Worm (Caenorhabditis elegans) whole organism, early embryonic: ENCODE data around the gene F22E5.12.

ENCODE experiments used
- B0310.2 ChIP-seq: sonication (generic microtip); optimal IDR thresholded peaks from 2 replicates; lab custom pipeline; 2016; ENCODE audit warnings: mild to moderate bottlenecking, missing genetic modification characterization, missing compliant biosample characterization
- ama-1 ChIP-seq: fragments of 150-350 bp; optimal IDR thresholded peaks from 2 replicates; lab custom pipeline; 2014
- ceh-36 ChIP-seq: sonication (generic microtip); optimal IDR thresholded peaks from 2 replicates; lab custom pipeline; 2016; ENCODE audit warnings: missing genetic modification characterization, inconsistent platforms, missing compliant biosample characterization
- ets-7 ChIP-seq: sonication (generic microtip); optimal IDR thresholded peaks from 2 replicates; lab custom pipeline; 2016; ENCODE audit warnings: missing genotype, missing genetic modification characterization, missing compliant biosample characterization
- flt-1 ChIP-seq: fragments of 200-800 bp; sonication (Bioruptor generic); IDR thresholded peaks from 2 replicates; pipeline ENCODE4 v1.3.6; 2022; ENCODE audit warnings: missing genetic modification characterization, missing compliant biosample characterization
- hnd-1 ChIP-seq: sonication (generic microtip); optimal IDR thresholded peaks from 2 replicates; lab custom pipeline; 2016; ENCODE audit warnings: missing genetic modification characterization, missing compliant biosample characterization
- pes-1 ChIP-seq: fragments of 200-800 bp; sonication (Bioruptor generic); IDR thresholded peaks from 2 replicates; pipeline ENCODE4 v1.3.6; 2022; ENCODE audit warnings: missing genetic modification reagents, missing genetic modification characterization, missing compliant biosample characterization
- scrt-1 ChIP-seq: fragments of 200-800 bp; sonication (Bioruptor generic); IDR thresholded peaks from 2 replicates; pipeline ENCODE4 v1.3.6; 2022; ENCODE audit warnings: missing genetic modification characterization, missing compliant biosample characterization
- tbx-37 ChIP-seq: fragments of 200-800 bp; sonication (Bioruptor generic); conservative IDR thresholded peaks from 2 replicates; pipeline ENCODE4 v1.3.6; 2022; ENCODE audit warnings: missing genetic modification reagents, missing genetic modification characterization, missing compliant biosample characterization
- tra-4 ChIP-seq: sonication (generic microtip); optimal IDR thresholded peaks from 2 replicates; lab custom pipeline; 2017; ENCODE audit warnings: missing genetic modification characterization, missing compliant biosample characterization

ce11 chrII:2641777-2642176, 4.9 kb downstream of the F22E5.12 start, which contains the start of gene F22E5.7:
- no peak for TF ChIP-seq tra-4 (tag; lab: Kevin White, UChicago)
- TF ChIP-seq hnd-1 (tag; lab: Kevin White, UChicago), result no peak
- no peak for TF ChIP-seq tbx-37 (GFP tag; lab: Robert Waterston, UW)
- no peak for TF ChIP-seq pes-1
- TF ChIP-seq ets-7 (tag; lab: Kevin White, UChicago), result no peak
- TF ChIP-seq flt-1 (GFP tag; lab: Robert Waterston, UW), result no peak
- no peak for TF ChIP-seq ama-1 (lab: Kevin White, UChicago)
- no peak for TF ChIP-seq ceh-36 (tag; lab: Kevin White, UChicago)
- TF ChIP-seq B0310.2, result no peak
- TF ChIP-seq scrt-1 (GFP tag; lab: Robert Waterston, UW), result no peak
